Worm (Caenorhabditis elegans): ENCODE measurements around the gene tbp-1.

DNA sequence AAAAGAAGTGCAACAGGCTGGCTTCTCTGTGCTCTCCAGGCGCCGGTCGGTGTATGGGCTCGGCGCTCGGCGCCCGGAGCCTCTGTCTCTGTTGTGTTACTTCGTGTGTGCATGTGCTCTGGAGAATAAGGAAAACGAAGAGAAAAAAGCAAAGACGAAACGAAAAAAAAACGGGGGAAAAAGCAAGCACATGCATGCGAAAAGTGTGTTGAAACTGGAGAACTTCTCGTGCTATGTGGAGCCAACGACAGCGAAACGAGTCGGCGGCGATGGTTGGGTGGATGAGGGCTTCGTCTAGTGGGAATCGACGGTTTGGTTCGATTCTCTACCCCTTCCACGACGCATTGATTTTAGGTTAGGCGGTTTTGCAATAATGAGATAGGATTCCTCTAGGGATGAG, 3.5 kb downstream of the tbp-1 start:
- TF ChIP-seq T26A8.4 (GFP tag; IDR thresholded peaks at IDR 0.05): no peak
- no peak for TF ChIP-seq fos-1 (tag; optimal IDR thresholded peaks at IDR 0.05)
